Worm (Caenorhabditis elegans): ENCODE data around the gene Y6E2A.10.

DNA sequence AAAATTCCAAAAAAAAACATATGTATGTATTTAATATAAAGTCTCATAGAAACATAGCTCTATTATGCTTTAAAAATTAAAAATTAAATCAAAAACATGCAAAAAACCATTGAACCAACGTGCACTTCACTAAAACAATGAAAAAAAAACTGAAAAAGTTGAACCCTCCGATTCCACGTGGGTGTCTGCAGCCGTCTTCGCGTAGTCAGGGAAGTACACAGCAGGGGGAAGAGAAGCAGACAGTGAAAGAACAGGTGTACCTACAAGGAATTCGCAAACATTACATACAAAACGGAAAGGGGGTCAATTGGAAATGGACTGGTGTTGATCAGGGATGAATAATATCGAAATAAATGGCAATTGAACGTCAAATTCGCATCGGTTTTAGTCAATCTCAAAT lies 43.6 kb upstream of the Y6E2A.10 start:
- TF ChIP-seq ces-1 (GFP tag; optimal IDR thresholded peaks at IDR 0.05) (no peak), lin-39 (tag; optimal IDR thresholded peaks at IDR 0.05) (no peak), pha-4 (GFP tag; IDR thresholded peaks at IDR 0.05) (no peak), pha-4 (tag; optimal IDR thresholded peaks at IDR 0.05) (no peak), F10B5.3 (tag; optimal IDR thresholded peaks at IDR 0.05) (no peak), skn-1 (tag; optimal IDR thresholded peaks at IDR 0.05) (no peak), unc-130 (GFP tag; optimal IDR thresholded peaks at IDR 0.05) (no peak), unc-62 (GFP tag; optimal IDR thresholded peaks at IDR 0.05 in 1 of 2) (no peak), unc-62 (tag; optimal IDR thresholded peaks at IDR 0.05) (no peak)

Data from whole organism, L4 larva.